Fruit fly (Drosophila melanogaster) whole organism, embryonic: ENCODE data around the gene CG14515.

Experiments used
- Asciz ChIP-seq: fragments of 200-800 bp; sonication (Bioruptor generic); optimal IDR thresholded peaks from 2 replicates; lab custom pipeline; 2017; ENCODE audit warnings: missing biosample characterization, mild to moderate bottlenecking, missing genetic modification characterization, missing genetic modification reagents
- Atf-2 ChIP-seq: fragments of 200-800 bp; sonication (Bioruptor generic); optimal IDR thresholded peaks from 2 replicates; lab custom pipeline; 2016; ENCODE audit warnings: missing biosample characterization, missing genetic modification characterization
- Atf6 ChIP-seq: fragments of 200-800 bp; sonication (Bioruptor generic); IDR thresholded peaks from 2 replicates; pipeline ENCODE4 v1.3.6; 2022; ENCODE audit warnings: missing biosample characterization, missing genetic modification characterization
- CG10209 ChIP-seq: fragments of 200-800 bp; sonication (Bioruptor generic); optimal IDR thresholded peaks from 3 replicates; lab custom pipeline; 2017; ENCODE audit warnings: missing biosample characterization, mild to moderate bottlenecking, missing genetic modification characterization, missing genetic modification reagents
- CG10274 ChIP-seq: fragments of 200-800 bp; sonication (Bioruptor generic); optimal IDR thresholded peaks from 3 replicates; lab custom pipeline; 2017; ENCODE audit warnings: missing biosample characterization, mild to moderate bottlenecking, missing genetic modification characterization
- CG10462 ChIP-seq: fragments of 200-800 bp; sonication (Bioruptor generic); optimal IDR thresholded peaks from 2 replicates; lab custom pipeline; 2016; ENCODE audit warnings: missing biosample characterization, missing genetic modification characterization
- CG11456 ChIP-seq: fragments of 200-800 bp; sonication (Bioruptor generic); IDR thresholded peaks from 3 replicates; pipeline ENCODE4 v1.3.6; 2022; ENCODE audit warnings: missing biosample characterization, missing genetic modification characterization
- CG11504 ChIP-seq: fragments of 200-800 bp; sonication (Bioruptor generic); optimal IDR thresholded peaks from 3 replicates; lab custom pipeline; 2019; ENCODE audit warnings: missing biosample characterization, mild to moderate bottlenecking, missing genetic modification characterization, moderate library complexity
- CG13775 ChIP-seq: fragments of 200-800 bp; sonication (Bioruptor generic); optimal IDR thresholded peaks from 3 replicates; lab custom pipeline; 2017; ENCODE audit warnings: missing biosample characterization, mild to moderate bottlenecking, missing genetic modification characterization
- CG14965 ChIP-seq: fragments of 200-800 bp; sonication (Bioruptor generic); optimal IDR thresholded peaks from 2 replicates; lab custom pipeline; 2016; ENCODE audit warnings: missing biosample characterization, missing genetic modification characterization, borderline replicate concordance
- CG16779 ChIP-seq: fragments of 200-800 bp; sonication (Bioruptor generic); IDR thresholded peaks from 2 replicates; pipeline ENCODE4 v1.3.6; 2022; ENCODE audit warnings: missing biosample characterization, missing genetic modification characterization
- CG17328 ChIP-seq: fragments of 200-800 bp; sonication (Bioruptor generic); IDR thresholded peaks from 2 replicates; pipeline ENCODE4 v1.3.6; 2022; ENCODE audit warnings: missing biosample characterization, missing genetic modification characterization
- CG18599 ChIP-seq: fragments of 200-800 bp; sonication (Bioruptor generic); optimal IDR thresholded peaks from 3 replicates; lab custom pipeline; 2017; ENCODE audit warnings: missing biosample characterization, missing genetic modification characterization, mild to moderate bottlenecking, moderate library complexity, missing genetic modification reagents
- CG30020 ChIP-seq: fragments of 200-800 bp; optimal IDR thresholded peaks from 2 replicates; lab custom pipeline; 2019; ENCODE audit warnings: missing biosample characterization, mild to moderate bottlenecking, missing genetic modification characterization, moderate library complexity
- CG4424 ChIP-seq: fragments of 200-800 bp; sonication (Bioruptor generic); optimal IDR thresholded peaks from 3 replicates; lab custom pipeline; 2016; ENCODE audit warnings: missing biosample characterization, missing genetic modification characterization
- CG4617 ChIP-seq: fragments of 200-800 bp; sonication (Bioruptor generic); optimal IDR thresholded peaks from 3 replicates; lab custom pipeline; 2016; ENCODE audit warnings: missing biosample characterization, missing genetic modification characterization, borderline replicate concordance
- CG6689 ChIP-seq: fragments of 200-800 bp; sonication (Bioruptor generic); IDR thresholded peaks from 2 replicates; pipeline ENCODE4 v1.3.6; 2022; ENCODE audit warnings: missing biosample characterization, missing genetic modification characterization
- CG7928 ChIP-seq: fragments of 200-800 bp; sonication (Bioruptor generic); optimal IDR thresholded peaks from 2 replicates; lab custom pipeline; 2017; ENCODE audit warnings: missing biosample characterization, mild to moderate bottlenecking, missing genetic modification characterization
- CG8290 ChIP-seq, 3 experiments: fragments of 200-800 bp; sonication (Bioruptor generic); optimal IDR thresholded peaks; 2 replicates each; lab custom pipeline; 2016 to 2019; ENCODE audit warnings: missing biosample characterization in 3 of 3, missing genetic modification characterization in 3 of 3, mild to moderate bottlenecking in 2 of 3, moderate library complexity in 1 of 3
- CG9932 ChIP-seq: fragments of 200-800 bp; sonication (Bioruptor generic); IDR thresholded peaks from 2 replicates; pipeline ENCODE4 v1.3.6; 2022; ENCODE audit warnings: missing biosample characterization, missing genetic modification characterization
- Camta ChIP-seq: fragments of 200-800 bp; sonication (Bioruptor generic); optimal IDR thresholded peaks from 2 replicates; lab custom pipeline; 2016; ENCODE audit warnings: missing biosample characterization, missing genetic modification characterization
- Dref ChIP-seq: fragments of 200-800 bp; sonication (Bioruptor generic); IDR thresholded peaks from 2 replicates; pipeline ENCODE4 v1.3.6; 2022; ENCODE audit warnings: missing biosample characterization, missing genetic modification characterization
- HLH4C ChIP-seq: fragments of 200-800 bp; sonication (Bioruptor generic); IDR thresholded peaks from 3 replicates; pipeline ENCODE4 v1.3.6; 2022; ENCODE audit warnings: missing biosample characterization, missing genetic modification characterization; ENCODE audit not compliant: partially characterized antibody
- HmgZ ChIP-seq: fragments of 200-800 bp; sonication (Bioruptor generic); optimal IDR thresholded peaks from 2 replicates; lab custom pipeline; 2018; ENCODE audit warnings: missing biosample characterization, mild to moderate bottlenecking, missing genetic modification characterization
- Hmr ChIP-seq: fragments of 200-800 bp; sonication (Bioruptor generic); optimal IDR thresholded peaks from 3 replicates; lab custom pipeline; 2017; ENCODE audit warnings: mild to moderate bottlenecking, missing biosample characterization, missing genetic modification reagents, missing genetic modification characterization
- Hr51 ChIP-seq, 2 experiments: fragments of 200-800 bp; sonication (Bioruptor generic); optimal IDR thresholded peaks; 2 replicates in 1 of 2; 3 replicates in 1 of 2; lab custom pipeline; 2016 to 2018; ENCODE audit warnings: missing biosample characterization in 2 of 2, missing genetic modification characterization in 2 of 2, mild to moderate bottlenecking in 1 of 2, moderate library complexity in 1 of 2
- Jarid2 ChIP-seq: fragments of 200-800 bp; sonication (Bioruptor generic); optimal IDR thresholded peaks from 3 replicates; lab custom pipeline; 2017; ENCODE audit warnings: mild to moderate bottlenecking, missing biosample characterization, missing genetic modification reagents, missing genetic modification characterization
- Spps ChIP-seq: fragments of 200-800 bp; sonication (Bioruptor generic); optimal IDR thresholded peaks from 2 replicates; lab custom pipeline; 2018; ENCODE audit warnings: missing biosample characterization, mild to moderate bottlenecking, missing genetic modification characterization
- ash1 ChIP-seq: fragments of 200-800 bp; sonication (Bioruptor generic); optimal IDR thresholded peaks from 2 replicates; lab custom pipeline; 2018; ENCODE audit warnings: missing biosample characterization, mild to moderate bottlenecking, missing genetic modification characterization
- bcd ChIP-seq: fragments of 200-800 bp; sonication (Bioruptor generic); optimal IDR thresholded peaks from 2 replicates; lab custom pipeline; 2017; ENCODE audit warnings: missing biosample characterization, mild to moderate bottlenecking, missing genetic modification characterization
- croc ChIP-seq: fragments of 200-800 bp; sonication (Bioruptor generic); conservative IDR thresholded peaks from 3 replicates; pipeline ENCODE4 v1.3.6; 2022; ENCODE audit warnings: missing biosample characterization, missing genetic modification characterization
- emc ChIP-seq: fragments of 200-800 bp; sonication (Bioruptor generic); optimal IDR thresholded peaks from 2 replicates; lab custom pipeline; 2016; ENCODE audit warnings: missing biosample characterization, missing genetic modification characterization
- gcm ChIP-seq: fragments of 200-800 bp; sonication (Bioruptor generic); optimal IDR thresholded peaks from 2 replicates; lab custom pipeline; 2019; ENCODE audit warnings: missing biosample characterization, mild to moderate bottlenecking, missing genetic modification characterization, moderate library complexity
- gem ChIP-seq: fragments of 200-800 bp; sonication (Bioruptor generic); optimal IDR thresholded peaks from 2 replicates; lab custom pipeline; 2019; ENCODE audit warnings: missing biosample characterization, mild to moderate bottlenecking, missing genetic modification characterization, moderate library complexity
- grn ChIP-seq: fragments of 200-800 bp; sonication (Bioruptor generic); optimal IDR thresholded peaks from 3 replicates; lab custom pipeline; 2017; ENCODE audit warnings: missing biosample characterization, missing genetic modification characterization
- gsb-n ChIP-seq: fragments of 200-800 bp; sonication (Bioruptor generic); optimal IDR thresholded peaks from 3 replicates; lab custom pipeline; 2018; ENCODE audit warnings: missing biosample characterization, mild to moderate bottlenecking, missing genetic modification characterization
- lmd ChIP-seq: fragments of 200-800 bp; sonication (Bioruptor generic); IDR thresholded peaks from 2 replicates; pipeline ENCODE4 v1.3.6; 2022; ENCODE audit warnings: missing biosample characterization, missing genetic modification characterization
- lov ChIP-seq, 2 experiments: fragments of 200-800 bp in 1 of 2; fragments of >200 bp in 1 of 2; sonication (Bioruptor generic) in 1 of 2; IDR thresholded peaks in 1 of 2; optimal IDR thresholded peaks in 1 of 2; 2 replicates in 1 of 2; 3 replicates in 1 of 2; pipeline versions ENCODE4 v1.3.6 to Lab custom; 2017 to 2022; ENCODE audit warnings: missing biosample characterization in 1 of 2, missing genetic modification characterization in 1 of 2
- mirr ChIP-seq: fragments of 200-800 bp; sonication (Bioruptor generic); optimal IDR thresholded peaks from 3 replicates; lab custom pipeline; 2018; ENCODE audit warnings: missing biosample characterization, mild to moderate bottlenecking, missing genetic modification characterization
- pan ChIP-seq, 4 experiments: fragments of >200 bp in 3 of 4; fragments of 200-800 bp in 1 of 4; sonication (Bioruptor generic) in 1 of 4; optimal IDR thresholded peaks in 3 of 4; IDR thresholded peaks in 1 of 4; 2 replicates each; pipeline versions ENCODE4 v1.3.6 to Lab custom; 2017 to 2022; ENCODE audit warnings: missing biosample characterization in 2 of 4, missing genetic modification characterization in 2 of 4, mixed read lengths in 1 of 4
- peb ChIP-seq: fragments of 200-800 bp; sonication (Bioruptor generic); IDR thresholded peaks from 2 replicates; pipeline ENCODE4 v1.3.6; 2022; ENCODE audit warnings: missing biosample characterization, missing genetic modification characterization
- phol ChIP-seq: fragments of 200-800 bp; sonication (Bioruptor generic); optimal IDR thresholded peaks from 3 replicates; lab custom pipeline; 2018; ENCODE audit warnings: missing biosample characterization, mild to moderate bottlenecking, missing genetic modification characterization, moderate library complexity
- sens ChIP-seq: fragments of 200-800 bp; sonication (Bioruptor generic); peaks from one replicate; lab custom pipeline; 2016; ENCODE audit warnings: missing biosample characterization, missing genetic modification characterization
- sug ChIP-seq: fragments of 200-800 bp; optimal IDR thresholded peaks from 2 replicates; lab custom pipeline; 2019; ENCODE audit warnings: missing biosample characterization, mild to moderate bottlenecking, missing genetic modification characterization, moderate library complexity
- tna ChIP-seq: fragments of 200-800 bp; sonication (Bioruptor generic); IDR thresholded peaks from 2 replicates; pipeline ENCODE4 v1.3.6; 2022; ENCODE audit warnings: missing biosample characterization, missing genetic modification characterization; ENCODE audit not compliant: partially characterized antibody
- toy ChIP-seq: fragments of 200-800 bp; sonication (Bioruptor generic); IDR thresholded peaks from 2 replicates; pipeline ENCODE4 v1.3.6; 2022; ENCODE audit warnings: missing biosample characterization, missing genetic modification characterization
- trh ChIP-seq: fragments of 200-800 bp; sonication (Bioruptor generic); optimal IDR thresholded peaks from 2 replicates; lab custom pipeline; 2016; ENCODE audit warnings: missing biosample characterization, missing genetic modification characterization
- unpg ChIP-seq: fragments of 200-800 bp; sonication (Bioruptor generic); optimal IDR thresholded peaks from 3 replicates; lab custom pipeline; 2018; ENCODE audit warnings: missing biosample characterization, mild to moderate bottlenecking, missing genetic modification characterization, moderate library complexity
- wdn ChIP-seq: fragments of 200-800 bp; sonication (Bioruptor generic); IDR thresholded peaks from 2 replicates; pipeline ENCODE4 v1.3.6; 2022; ENCODE audit warnings: missing biosample characterization, missing genetic modification characterization
- zfh1 ChIP-seq: fragments of 200-800 bp; sonication (Bioruptor generic); IDR thresholded peaks from 3 replicates; pipeline ENCODE4 v1.3.6; 2022; ENCODE audit warnings: missing biosample characterization, missing genetic modification characterization

Gene CG14515

DNA sequence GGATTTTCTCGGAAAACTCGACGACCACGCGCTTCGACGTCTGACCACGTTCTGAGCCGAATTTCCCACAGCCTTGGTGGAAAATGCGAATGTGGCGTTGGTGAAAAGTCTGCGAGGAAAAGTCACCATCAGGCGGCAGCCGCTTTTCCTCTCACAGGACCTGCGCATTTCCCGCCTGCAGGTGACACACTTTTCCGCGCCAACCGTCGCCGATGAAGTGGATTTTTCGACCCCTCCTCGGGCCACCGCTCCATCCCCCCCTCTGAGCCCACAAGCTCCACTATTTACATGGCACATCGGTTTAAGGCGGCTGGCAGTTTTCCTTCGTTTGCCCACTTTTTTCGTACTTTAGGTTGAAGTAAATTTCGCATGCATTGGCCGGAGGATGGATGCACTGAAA is 2.4 kb upstream of the CG14515 start, which contains the start of gene jus:
Gene jus, minus strand, starts transcription at position 38 of the 400 bp plus-strand sequence.
- TF ChIP-seq CG8290 (GFP tag; optimal IDR thresholded peaks at IDR 0.05; lab: Kevin White, UChicago) (no peak), CG8290 (tag; optimal IDR thresholded peaks at IDR 0.05; lab: Kevin White, UChicago) (no peak), pan (optimal IDR thresholded peaks at IDR 0.05; lab: Kevin White, UChicago) (no peak), pan (GFP tag; optimal IDR thresholded peaks at IDR 0.05 in 1 of 2, IDR thresholded peaks at IDR 0.05 in 1 of 2) (no peak), CG4424 (no peak), HLH4C (no peak), toy (no peak), HmgZ (tag; lab: Kevin White, UChicago) (no peak), gsb-n (tag; lab: Kevin White, UChicago) (no peak), gcm (no peak), sens (GFP tag; lab: Kevin White, UChicago) (no peak), Asciz (no peak), CG11456 (no peak), gem (tag; lab: Kevin White, UChicago) (no peak), Hmr (peak; percentile 35), croc (GFP tag; lab: Robert Waterston, UW) (no peak), tna (GFP tag; lab: Robert Waterston, UW) (no peak), trh (GFP tag; lab: Kevin White, UChicago) (no peak), peb (no peak), CG17328 (no peak), wdn (GFP tag; lab: Robert Waterston, UW) (no peak), CG9932 (GFP tag; lab: Robert Waterston, UW) (no peak), bcd (GFP tag; lab: Kevin White, UChicago) (no peak), CG6689 (GFP tag; lab: Robert Waterston, UW) (no peak), CG11504 (tag; lab: Kevin White, UChicago) (no peak), ash1 (GFP tag; lab: Kevin White, UChicago) (no peak), CG7928 (no peak), Dref (GFP tag; lab: Robert Waterston, UW) (no peak), CG13775 (GFP tag; lab: Kevin White, UChicago) (no peak), CG10462 (GFP tag; lab: Kevin White, UChicago) (no peak), grn (no peak), Camta (GFP tag; lab: Kevin White, UChicago) (no peak), CG16779 (GFP tag; lab: Robert Waterston, UW) (0 out of 2 replicates have a peak, but pooled peaks have one; percentile 45), mirr (GFP tag; lab: Kevin White, UChicago) (no peak), CG14965 (no peak), Hr51 (GFP tag; optimal IDR thresholded peaks at IDR 0.05; lab: Kevin White, UChicago) (no peak), unpg (GFP tag; lab: Kevin White, UChicago) (no peak), lov (optimal IDR thresholded peaks at IDR 0.05; lab: Kevin White, UChicago) (no peak), lov (GFP tag; IDR thresholded peaks at IDR 0.05; lab: Robert Waterston, UW) (no peak), Atf6 (no peak), CG18599 (GFP tag; lab: Kevin White, UChicago) (peak; percentile 18), Jarid2 (GFP tag; lab: Kevin White, UChicago) (no peak), lmd (GFP tag; lab: Robert Waterston, UW) (no peak), Spps (tag; lab: Kevin White, UChicago) (no peak), sug (tag; lab: Kevin White, UChicago) (no peak), CG10274 (GFP tag; lab: Kevin White, UChicago) (no peak), CG10209 (GFP tag; lab: Kevin White, UChicago) (no peak), CG30020 (tag; lab: Kevin White, UChicago) (no peak), emc (GFP tag; lab: Kevin White, UChicago) (no peak), phol (no peak), Atf-2 (GFP tag; lab: Kevin White, UChicago) (no peak), CG4617 (GFP tag; lab: Kevin White, UChicago) (no peak), zfh1 (GFP tag; lab: Robert Waterston, UW) (no peak)
